Worm (Caenorhabditis elegans) whole organism, late embryonic: ENCODE measurements around the gene F54F7.9.

Source experiments
- F13H6.1 ChIP-seq: sonication (generic microtip); optimal IDR thresholded peaks from 2 replicates; lab custom pipeline; 2016; ENCODE audit warnings: missing genetic modification characterization, missing compliant biosample characterization
- ceh-30 ChIP-seq: fragments of 150-350 bp; optimal IDR thresholded peaks from 2 replicates; lab custom pipeline; 2014; ENCODE audit warnings: missing biosample characterization, missing genetic modification characterization
- ceh-9 ChIP-seq: sonication (generic microtip); optimal IDR thresholded peaks from 2 replicates; lab custom pipeline; 2016; ENCODE audit warnings: mild to moderate bottlenecking, missing genetic modification characterization, inconsistent platforms, missing compliant biosample characterization
- dmd-4 ChIP-seq: sonication (generic microtip); optimal IDR thresholded peaks from 2 replicates; lab custom pipeline; 2016; ENCODE audit warnings: borderline replicate concordance, missing genetic modification characterization, missing compliant biosample characterization
- ets-4 ChIP-seq: sonication (generic microtip); optimal IDR thresholded peaks from 2 replicates; lab custom pipeline; 2016; ENCODE audit warnings: missing genetic modification characterization, missing compliant biosample characterization
- nhr-11 ChIP-seq: fragments of 150-350 bp; optimal IDR thresholded peaks from 2 replicates; lab custom pipeline; 2014; ENCODE audit warnings: missing biosample characterization, missing genetic modification characterization
- odd-2 ChIP-seq: sonication (generic microtip); optimal IDR thresholded peaks from 2 replicates; lab custom pipeline; 2017; ENCODE audit warnings: antibody characterized with exemption, mild to moderate bottlenecking, missing genetic modification characterization, missing compliant biosample characterization
- ref-2 ChIP-seq: sonication (generic microtip); optimal IDR thresholded peaks from 2 replicates; lab custom pipeline; 2016; ENCODE audit warnings: missing genetic modification characterization, missing compliant biosample characterization

DNA sequence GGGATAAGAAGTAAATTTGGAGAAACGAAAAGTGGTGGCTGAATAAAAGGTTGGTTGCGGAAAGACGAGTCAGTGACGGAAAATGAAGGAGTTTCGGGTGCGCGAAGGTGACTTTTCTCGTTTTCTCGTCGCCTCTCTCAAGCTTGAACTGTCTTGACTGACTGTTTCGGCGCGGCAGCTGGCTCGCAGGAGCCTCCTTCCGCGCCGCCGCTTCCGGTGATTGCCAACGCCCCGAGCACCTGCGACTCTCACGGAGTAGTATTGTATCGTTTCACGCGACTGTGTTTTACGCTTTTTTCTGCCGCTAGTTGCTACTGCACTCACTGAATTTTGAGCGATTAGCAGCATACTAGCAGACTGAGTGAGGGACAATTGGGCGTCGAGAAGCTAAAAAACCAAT is 33.9 kb downstream of the F54F7.9 start, which contains the start of gene C34E11.2:
- TF ChIP-seq odd-2 (tag; lab: Kevin White, UChicago) = no peak
- no peak for TF ChIP-seq ceh-9 (tag; lab: Kevin White, UChicago)
- TF ChIP-seq ceh-30 (tag; lab: Kevin White, UChicago) = no peak
- TF ChIP-seq F13H6.1 (tag; lab: Kevin White, UChicago) = no peak
- no peak for TF ChIP-seq ref-2
- no peak for TF ChIP-seq nhr-11 (tag; lab: Kevin White, UChicago)
- TF ChIP-seq ets-4 = no peak
- no peak for TF ChIP-seq dmd-4
